Fruit fly (Drosophila melanogaster) whole organism, embryonic: ENCODE measurements around the gene tst.

Experiments
- Atf6 ChIP-seq: fragments of 200-800 bp; sonication (Bioruptor generic); IDR thresholded peaks from 2 replicates; pipeline ENCODE4 v1.3.6; 2022; ENCODE audit warnings: missing biosample characterization, missing genetic modification characterization
- Bdp1 ChIP-seq: fragments of 200-800 bp; sonication (Bioruptor generic); optimal IDR thresholded peaks from 3 replicates; lab custom pipeline; 2016; ENCODE audit warnings: missing biosample characterization, missing genetic modification characterization
- CG11085 ChIP-seq: fragments of 200-800 bp; sonication (Bioruptor generic); IDR thresholded peaks from 2 replicates; pipeline ENCODE4 v1.3.6; 2022; ENCODE audit warnings: missing biosample characterization, missing genetic modification characterization
- CG11504 ChIP-seq: fragments of 200-800 bp; sonication (Bioruptor generic); optimal IDR thresholded peaks from 3 replicates; lab custom pipeline; 2019; ENCODE audit warnings: missing biosample characterization, mild to moderate bottlenecking, missing genetic modification characterization, moderate library complexity
- CG12299 ChIP-seq: fragments of 200-800 bp; sonication (Bioruptor generic); optimal IDR thresholded peaks from 2 replicates; lab custom pipeline; 2018; ENCODE audit warnings: missing biosample characterization, mild to moderate bottlenecking, missing genetic modification characterization
- CG15514 ChIP-seq: fragments of 200-800 bp; sonication (Bioruptor generic); optimal IDR thresholded peaks from 3 replicates; lab custom pipeline; 2017; ENCODE audit warnings: missing biosample characterization, missing genetic modification characterization, mild to moderate bottlenecking, moderate library complexity, missing genetic modification reagents
- CG15601 ChIP-seq: fragments of 200-800 bp; sonication (Bioruptor generic); optimal IDR thresholded peaks from 3 replicates; lab custom pipeline; 2019; ENCODE audit warnings: missing biosample characterization, mild to moderate bottlenecking, missing genetic modification characterization, moderate library complexity
- CG17328 ChIP-seq: fragments of 200-800 bp; sonication (Bioruptor generic); IDR thresholded peaks from 2 replicates; pipeline ENCODE4 v1.3.6; 2022; ENCODE audit warnings: missing biosample characterization, missing genetic modification characterization
- CG2199 ChIP-seq: fragments of 200-800 bp; sonication (Bioruptor generic); IDR thresholded peaks from 3 replicates; pipeline ENCODE4 v1.3.6; 2022; ENCODE audit warnings: missing biosample characterization, missing genetic modification characterization
- CG32532 ChIP-seq: fragments of 200-800 bp; sonication (Bioruptor generic); IDR thresholded peaks from 2 replicates; pipeline ENCODE4 v1.3.6; 2022; ENCODE audit warnings: missing biosample characterization, missing genetic modification characterization
- CG34224 ChIP-seq: fragments of 200-800 bp; sonication (Bioruptor generic); IDR thresholded peaks from 3 replicates; pipeline ENCODE4 v1.3.6; 2022; ENCODE audit warnings: missing biosample characterization, missing genetic modification characterization; ENCODE audit not compliant: partially characterized antibody
- CG3838 ChIP-seq: fragments of 200-800 bp; sonication (Bioruptor generic); optimal IDR thresholded peaks from 3 replicates; lab custom pipeline; 2016; ENCODE audit warnings: missing biosample characterization, missing genetic modification characterization
- CG4360 ChIP-seq: fragments of 200-800 bp; sonication (Bioruptor generic); IDR thresholded peaks from 2 replicates; pipeline ENCODE4 v1.3.6; 2022; ENCODE audit warnings: missing biosample characterization, missing genetic modification characterization
- CG5953 ChIP-seq: fragments of 200-800 bp; sonication (Bioruptor generic); IDR thresholded peaks from 2 replicates; pipeline ENCODE4 v1.3.6; 2022; ENCODE audit warnings: missing biosample characterization, missing genetic modification characterization
- CG6254 ChIP-seq: fragments of 200-800 bp; sonication (Bioruptor generic); optimal IDR thresholded peaks from 3 replicates; lab custom pipeline; 2017; ENCODE audit warnings: mild to moderate bottlenecking, missing biosample characterization, missing genetic modification reagents, missing genetic modification characterization
- CG7963 ChIP-seq: fragments of 200-800 bp; sonication (Bioruptor generic); IDR thresholded peaks from 3 replicates; pipeline ENCODE4 v1.3.6; 2022; ENCODE audit warnings: missing biosample characterization, missing genetic modification characterization; ENCODE audit not compliant: partially characterized antibody
- CG7987 ChIP-seq: fragments of 200-800 bp; sonication (Bioruptor generic); optimal IDR thresholded peaks from 2 replicates; lab custom pipeline; 2018; ENCODE audit warnings: missing biosample characterization, mild to moderate bottlenecking, missing genetic modification characterization, moderate library complexity
- CG8478 ChIP-seq: fragments of >200 bp; optimal IDR thresholded peaks from 2 replicates; lab custom pipeline; 2018
- CG8765 ChIP-seq: fragments of 200-800 bp; sonication (Bioruptor generic); IDR thresholded peaks from 2 replicates; pipeline ENCODE4 v1.3.6; 2022; ENCODE audit warnings: missing biosample characterization, missing genetic modification characterization
- CoRest ChIP-seq: fragments of 200-800 bp; sonication (Bioruptor generic); optimal IDR thresholded peaks from 3 replicates; lab custom pipeline; 2018; ENCODE audit warnings: missing biosample characterization, mild to moderate bottlenecking, missing genetic modification characterization, moderate library complexity
- Dll ChIP-seq: fragments of 200-800 bp; sonication (Bioruptor generic); IDR thresholded peaks from 4 replicates; pipeline ENCODE4 v1.3.6; 2022; ENCODE audit warnings: missing biosample characterization, missing genetic modification characterization; ENCODE audit not compliant: partially characterized antibody
- Drgx ChIP-seq: fragments of 200-800 bp; sonication (Bioruptor generic); IDR thresholded peaks from 2 replicates; pipeline ENCODE4 v1.3.6; 2022; ENCODE audit warnings: missing biosample characterization, missing genetic modification characterization
- H15 ChIP-seq: fragments of 200-800 bp; sonication (Bioruptor generic); IDR thresholded peaks from 3 replicates; pipeline ENCODE4 v1.3.6; 2022; ENCODE audit warnings: missing biosample characterization, missing genetic modification characterization
- Hr39 ChIP-seq: fragments of >200 bp; optimal IDR thresholded peaks from 2 replicates; lab custom pipeline; 2017
- Med ChIP-seq: fragments of 200-800 bp; sonication (Bioruptor generic); peaks from one replicate; lab custom pipeline; 2016; ENCODE audit warnings: missing biosample characterization, missing genetic modification characterization, mild to moderate bottlenecking, inconsistent platforms, moderate library complexity
- NC2β ChIP-seq: fragments of 200-800 bp; sonication (Bioruptor generic); optimal IDR thresholded peaks from 2 replicates; lab custom pipeline; 2016; ENCODE audit warnings: missing biosample characterization, missing genetic modification characterization
- YL-1 ChIP-seq: fragments of 200-800 bp; sonication (Bioruptor generic); optimal IDR thresholded peaks from 3 replicates; lab custom pipeline; 2017; ENCODE audit warnings: missing biosample characterization, mild to moderate bottlenecking, missing genetic modification characterization
- amos ChIP-seq: fragments of 200-800 bp; sonication (Bioruptor generic); IDR thresholded peaks from 2 replicates; pipeline ENCODE4 v1.3.6; 2022; ENCODE audit warnings: missing biosample characterization, missing genetic modification characterization; ENCODE audit not compliant: partially characterized antibody
- cad ChIP-seq: fragments of >200 bp; optimal IDR thresholded peaks from 2 replicates; lab custom pipeline; 2017; ENCODE audit warnings: missing biosample characterization, missing genetic modification characterization
- chm ChIP-seq: fragments of 200-800 bp; sonication (Bioruptor generic); IDR thresholded peaks from 2 replicates; pipeline ENCODE4 v1.3.6; 2022; ENCODE audit warnings: missing biosample characterization, missing genetic modification characterization
- dmrt99B ChIP-seq: fragments of 200-800 bp; sonication (Bioruptor generic); optimal IDR thresholded peaks from 2 replicates; lab custom pipeline; 2018; ENCODE audit warnings: missing biosample characterization, mild to moderate bottlenecking, missing genetic modification characterization, moderate library complexity
- exex ChIP-seq: fragments of 200-800 bp; sonication (Bioruptor generic); optimal IDR thresholded peaks from 4 replicates; lab custom pipeline; 2018; ENCODE audit warnings: missing biosample characterization, mild to moderate bottlenecking, missing genetic modification characterization, moderate library complexity
- hbn ChIP-seq: fragments of 200-800 bp; sonication (Bioruptor generic); IDR thresholded peaks from 2 replicates; pipeline ENCODE4 v1.3.6; 2022; ENCODE audit warnings: missing biosample characterization, missing genetic modification characterization; ENCODE audit not compliant: partially characterized antibody
- kah ChIP-seq: fragments of 200-800 bp; sonication (Bioruptor generic); optimal IDR thresholded peaks from 2 replicates; lab custom pipeline; 2018; ENCODE audit warnings: missing biosample characterization, mild to moderate bottlenecking, missing genetic modification characterization
- ken ChIP-seq: fragments of 200-800 bp; sonication (Bioruptor generic); IDR thresholded peaks from 3 replicates; pipeline ENCODE4 v1.3.6; 2022; ENCODE audit warnings: missing biosample characterization, missing genetic modification characterization
- lilli ChIP-seq: fragments of 200-800 bp; sonication (Bioruptor generic); optimal IDR thresholded peaks from 3 replicates; lab custom pipeline; 2016; ENCODE audit warnings: missing biosample characterization, missing genetic modification characterization
- lov ChIP-seq, 2 experiments: fragments of 200-800 bp in 1 of 2; fragments of >200 bp in 1 of 2; sonication (Bioruptor generic) in 1 of 2; IDR thresholded peaks in 1 of 2; optimal IDR thresholded peaks in 1 of 2; 2 replicates in 1 of 2; 3 replicates in 1 of 2; pipeline versions ENCODE4 v1.3.6 to Lab custom; 2017 to 2022; ENCODE audit warnings: missing biosample characterization in 1 of 2, missing genetic modification characterization in 1 of 2
- mirr ChIP-seq: fragments of 200-800 bp; sonication (Bioruptor generic); optimal IDR thresholded peaks from 3 replicates; lab custom pipeline; 2018; ENCODE audit warnings: missing biosample characterization, mild to moderate bottlenecking, missing genetic modification characterization
- nerfin-2 ChIP-seq: fragments of 200-800 bp; sonication (Bioruptor generic); IDR thresholded peaks from 2 replicates; pipeline ENCODE4 v1.3.6; 2022; ENCODE audit warnings: missing biosample characterization, missing genetic modification characterization; ENCODE audit not compliant: partially characterized antibody
- org-1 ChIP-seq: fragments of 200-800 bp; sonication (Bioruptor generic); optimal IDR thresholded peaks from 2 replicates; lab custom pipeline; 2017; ENCODE audit warnings: missing biosample characterization, missing genetic modification characterization
- pfk ChIP-seq: fragments of 200-800 bp; sonication (Bioruptor generic); optimal IDR thresholded peaks from 2 replicates; lab custom pipeline; 2018; ENCODE audit warnings: missing biosample characterization, mild to moderate bottlenecking, missing genetic modification characterization, moderate library complexity
- prd ChIP-seq, 3 experiments: fragments of >200 bp in 2 of 3; fragments of 200-800 bp in 1 of 3; sonication (Bioruptor generic) in 1 of 3; optimal IDR thresholded peaks in 2 of 3; IDR thresholded peaks in 1 of 3; 2 replicates in 2 of 3; 3 replicates in 1 of 3; pipeline versions ENCODE4 v1.3.6 to Lab custom; 2017 to 2022; ENCODE audit warnings: missing biosample characterization in 1 of 3, missing genetic modification characterization in 1 of 3
- rib ChIP-seq: fragments of 200-800 bp; sonication (Bioruptor generic); IDR thresholded peaks from 2 replicates; pipeline ENCODE4 v1.3.6; 2022; ENCODE audit warnings: missing biosample characterization, missing genetic modification characterization
- stc ChIP-seq: fragments of 200-800 bp; sonication (Bioruptor generic); IDR thresholded peaks from 2 replicates; pipeline ENCODE4 v1.3.6; 2022; ENCODE audit warnings: missing biosample characterization, missing genetic modification characterization
- unc-4 ChIP-seq: fragments of 200-800 bp; sonication (Bioruptor generic); IDR thresholded peaks from 2 replicates; pipeline ENCODE4 v1.3.6; 2022; ENCODE audit warnings: missing biosample characterization, missing genetic modification characterization; ENCODE audit not compliant: partially characterized antibody

The tst gene

dm6 chr3R:23730472-23730801, 42.2 kb downstream of the tst start:
- TF ChIP-seq org-1 (GFP tag; lab: Kevin White, UChicago) (no peak), hbn (GFP tag; lab: Robert Waterston, UW) (0 out of 2 replicates have a peak, but pooled peaks have one; percentile 3), Drgx (0 out of 2 replicates have a peak, but pooled peaks have one; percentile 3), CG11085 (GFP tag; lab: Robert Waterston, UW) (no peak), Dll (GFP tag; lab: Robert Waterston, UW) (0 out of 4 replicates have a peak, but pooled peaks have one; percentile 1), CG3838 (GFP tag; lab: Kevin White, UChicago) (no peak), Med (peak; percentile 53), kah (GFP tag; lab: Kevin White, UChicago) (peak; percentile 63)

dm6 chr3R:23729632-23730471, 42.8 kb downstream of the tst start:
- TF ChIP-seq CG17328 = 0 out of 2 replicates have a peak, but pooled peaks have one; percentile 28
- peak; percentile 66 for TF ChIP-seq nerfin-2 (GFP tag; lab: Robert Waterston, UW)
- peak; percentile 99 for TF ChIP-seq Bdp1
- 0 out of 2 replicates have a peak, but pooled peaks have one; percentile 32 for TF ChIP-seq stc (GFP tag; lab: Robert Waterston, UW)
- 0 out of 2 replicates have a peak, but pooled peaks have one; percentile 31 for TF ChIP-seq CG8765
- TF ChIP-seq cad = peak; percentile 5
- 0 out of 3 replicates have a peak, but pooled peaks have one; percentile 40 for TF ChIP-seq ken (GFP tag; lab: Robert Waterston, UW)
- TF ChIP-seq CG6254 (GFP tag; lab: Kevin White, UChicago) = peak; percentile 31
- TF ChIP-seq rib (GFP tag; lab: Robert Waterston, UW) = peak; percentile 93
- peak; percentile 40; the same call in 1 of the 2 replicates for TF ChIP-seq Atf6 (GFP tag; lab: Robert Waterston, UW)
- TF ChIP-seq CoRest (tag; lab: Kevin White, UChicago) = peak; percentile 59
- TF ChIP-seq CG7963 (GFP tag; lab: Robert Waterston, UW) = peak; percentile 58; the same call in 2 of the 3 replicates
- TF ChIP-seq Hr39 = no peak
- TF ChIP-seq amos = peak; percentile 72; the same call in 1 of the 2 replicates
- peak; percentile 72 for TF ChIP-seq CG34224
- TF ChIP-seq CG15514 (GFP tag; lab: Kevin White, UChicago) = peak; percentile 25
- peak; percentile 79 for TF ChIP-seq chm (GFP tag; lab: Robert Waterston, UW)
- TF ChIP-seq H15 = no peak
- TF ChIP-seq CG4360 = 0 out of 2 replicates have a peak, but pooled peaks have one; percentile 25
- TF ChIP-seq dmrt99B = peak; percentile 19
- TF ChIP-seq lilli = peak; percentile 9
- 0 out of 2 replicates have a peak, but pooled peaks have one; percentile 34 for TF ChIP-seq CG5953 (GFP tag; lab: Robert Waterston, UW)
- 0 out of 2 replicates have a peak, but pooled peaks have one; percentile 41 for TF ChIP-seq unc-4
- TF ChIP-seq CG32532 (GFP tag; lab: Robert Waterston, UW) = peak; percentile 33; the same call in 1 of the 2 replicates
- no peak for TF ChIP-seq kah (GFP tag; lab: Kevin White, UChicago)
- peak; percentile 45 for TF ChIP-seq exex
- TF ChIP-seq CG15601 (tag; lab: Kevin White, UChicago) = peak; percentile 36
- peak; percentile 6 for TF ChIP-seq CG11504 (tag; lab: Kevin White, UChicago)
- no peak for TF ChIP-seq lov (optimal IDR thresholded peaks at IDR 0.05; lab: Kevin White, UChicago)
- TF ChIP-seq lov (GFP tag; IDR thresholded peaks at IDR 0.05; lab: Robert Waterston, UW) = no peak
- peak; percentile 36; the same call in 1 of the 3 replicates for TF ChIP-seq CG2199 (GFP tag; lab: Robert Waterston, UW)
- TF ChIP-seq CG12299 (tag; lab: Kevin White, UChicago) = peak; percentile 27
- peak; percentile 26 for TF ChIP-seq YL-1 (GFP tag; lab: Kevin White, UChicago)
- no peak for TF ChIP-seq NC2β
- TF ChIP-seq mirr (GFP tag; lab: Kevin White, UChicago) = peak; percentile 70
- TF ChIP-seq CG8478 (lab: Kevin White, UChicago) = no peak
- TF ChIP-seq pfk (GFP tag; lab: Kevin White, UChicago) = peak; percentile 12
- TF ChIP-seq prd (optimal IDR thresholded peaks at IDR 0.05; lab: Kevin White, UChicago) = no peak
- 0 out of 3 replicates have a peak, but pooled peaks have one; percentile 38 for TF ChIP-seq prd (GFP tag; IDR thresholded peaks at IDR 0.05; lab: Robert Waterston, UW)
- TF ChIP-seq CG7987 = peak; percentile 19
